Fruit fly (Drosophila melanogaster): ENCODE data around the gene CG43182.
A peak's percentile ranks its signal among the peaks of the same experiment; 100 is the strongest.

CG43182 gene

dm6 chrX:338123-338527, 14.7 kb upstream of the CG43182 start (continued):
- TF ChIP-seq peb (GFP tag; IDR thresholded peaks at IDR 0.05) (no peak), mirr (GFP tag; optimal IDR thresholded peaks at IDR 0.05) (no peak), fu2 (GFP tag; optimal IDR thresholded peaks at IDR 0.05) (no peak), Camta (GFP tag; optimal IDR thresholded peaks at IDR 0.05) (no peak), dm (GFP tag; optimal IDR thresholded peaks at IDR 0.05) (no peak), Dfd (GFP tag; optimal IDR thresholded peaks at IDR 0.05) (no peak), wdn (GFP tag; IDR thresholded peaks at IDR 0.05) (no peak), schlank (tag; optimal IDR thresholded peaks at IDR 0.05) (no peak), fru (optimal IDR thresholded peaks at IDR 0.05) (no peak), CG3995 (GFP tag; optimal IDR thresholded peaks at IDR 0.05) (no peak), chif (GFP tag; optimal IDR thresholded peaks at IDR 0.05) (no peak), Fer2 (tag; optimal IDR thresholded peaks at IDR 0.05) (peak; percentile 48), CG3407 (GFP tag; optimal IDR thresholded peaks at IDR 0.05) (peak; percentile 42), CG13775 (GFP tag; optimal IDR thresholded peaks at IDR 0.05) (peak; percentile 66), Sin3A (optimal IDR thresholded peaks at IDR 0.05) (no peak), CG16863 (GFP tag; optimal IDR thresholded peaks at IDR 0.05) (no peak), CG15696 (tag; optimal IDR thresholded peaks at IDR 0.05) (peak; percentile 45), dati (GFP tag; IDR thresholded peaks at IDR 0.05) (no peak), Nf-YA (GFP tag; IDR thresholded peaks at IDR 0.05) (no peak), CTCF (GFP tag; optimal IDR thresholded peaks at IDR 0.05) (no peak), HmgZ (tag; optimal IDR thresholded peaks at IDR 0.05) (no peak), ttk (GFP tag; IDR thresholded peaks at IDR 0.05) (peak; percentile 36; the same call in 1 of the 2 replicates), az2 (GFP tag; optimal IDR thresholded peaks at IDR 0.05) (peak; percentile 11), Bgb (GFP tag; IDR thresholded peaks at IDR 0.05; ENCODE audit: partially characterized antibody) (no peak), CG1529 (GFP tag; optimal IDR thresholded peaks at IDR 0.05) (no peak), CG15269 (tag; optimal IDR thresholded peaks at IDR 0.05) (peak; percentile 90), Rx (GFP tag; IDR thresholded peaks at IDR 0.05) (no peak), ap (GFP tag; IDR thresholded peaks at IDR 0.05) (peak; percentile 59; the same call in 1 of the 2 replicates), CG8478 (optimal IDR thresholded peaks at IDR 0.05) (no peak), HLH4C (GFP tag; IDR thresholded peaks at IDR 0.05; ENCODE audit: partially characterized antibody) (no peak), CG14050 (GFP tag; IDR thresholded peaks at IDR 0.05) (peak; percentile 30; the same call in 1 of the 3 replicates), CG8089 (GFP tag; optimal IDR thresholded peaks at IDR 0.05) (no peak), Oaz (GFP tag; IDR thresholded peaks at IDR 0.05) (no peak), CG34422 (GFP tag; IDR thresholded peaks at IDR 0.05) (0 out of 3 replicates have a peak, but pooled peaks have one; percentile 31), pzg (GFP tag; optimal IDR thresholded peaks at IDR 0.05) (no peak), GATAe (GFP tag; conservative IDR thresholded peaks at IDR 0.05) (no peak), dmrt99B (tag; optimal IDR thresholded peaks at IDR 0.05) (peak; percentile 90), Abd-B (GFP tag; optimal IDR thresholded peaks at IDR 0.05) (peak; percentile 58), Doc2 (GFP tag; IDR thresholded peaks at IDR 0.05) (no peak), CG17361 (GFP tag; IDR thresholded peaks at IDR 0.05) (peak; percentile 90), otp (GFP tag; IDR thresholded peaks at IDR 0.05) (no peak), MTF-1 (GFP tag; optimal IDR thresholded peaks at IDR 0.05; ENCODE audit: borderline replicate concordance) (no peak), CG7928 (GFP tag; optimal IDR thresholded peaks at IDR 0.05) (no peak), CG17829 (tag; optimal IDR thresholded peaks at IDR 0.05) (peak; percentile 90), cg (GFP tag; optimal IDR thresholded peaks at IDR 0.05) (no peak), Fer3 (tag; optimal IDR thresholded peaks at IDR 0.05) (peak; percentile 72), pum (GFP tag; optimal IDR thresholded peaks at IDR 0.05) (no peak), da (GFP tag; optimal IDR thresholded peaks at IDR 0.05) (no peak), Fer1 (GFP tag; optimal IDR thresholded peaks at IDR 0.05) (peak; percentile 83), CG2199 (GFP tag; IDR thresholded peaks at IDR 0.05) (no peak), Ravus (GFP tag; IDR thresholded peaks at IDR 0.05) (no peak), Bteb2 (GFP tag; optimal IDR thresholded peaks at IDR 0.05) (no peak), Dbx (GFP tag; IDR thresholded peaks at IDR 0.05) (0 out of 3 replicates have a peak, but pooled peaks have one; percentile 20), NFAT (GFP tag; IDR thresholded peaks at IDR 0.05) (no peak; the same call in 1 of the 2 replicates)
